Fruit fly (Drosophila melanogaster) whole organism, embryonic: ENCODE results near the gene Obp99a.

ENCODE experiments used
- Bgb ChIP-seq: fragments of 200-800 bp; sonication (Bioruptor generic); IDR thresholded peaks from 2 replicates; pipeline ENCODE4 v1.3.6; 2022; ENCODE audit warnings: missing biosample characterization, missing genetic modification characterization; ENCODE audit not compliant: partially characterized antibody
- CG10431 ChIP-seq: fragments of 200-800 bp; sonication (Bioruptor generic); optimal IDR thresholded peaks from 3 replicates; lab custom pipeline; 2018; ENCODE audit warnings: missing biosample characterization, mild to moderate bottlenecking, missing genetic modification characterization
- CG10979 ChIP-seq: fragments of 200-800 bp; sonication (Bioruptor generic); optimal IDR thresholded peaks from 2 replicates; lab custom pipeline; 2018; ENCODE audit warnings: missing biosample characterization, mild to moderate bottlenecking, missing genetic modification characterization, moderate library complexity
- CG12071 ChIP-seq: fragments of 200-800 bp; sonication (Bioruptor generic); optimal IDR thresholded peaks from 3 replicates; lab custom pipeline; 2018; ENCODE audit warnings: missing biosample characterization, mild to moderate bottlenecking, missing genetic modification characterization
- CG1233 ChIP-seq: fragments of 200-800 bp; sonication (Bioruptor generic); optimal IDR thresholded peaks from 4 replicates; lab custom pipeline; 2018; ENCODE audit warnings: missing biosample characterization, mild to moderate bottlenecking, missing genetic modification characterization
- CG12391 ChIP-seq: fragments of 200-800 bp; sonication (Bioruptor generic); optimal IDR thresholded peaks from 3 replicates; lab custom pipeline; 2018; ENCODE audit warnings: missing biosample characterization, mild to moderate bottlenecking, missing genetic modification characterization, moderate library complexity
- CG12659 ChIP-seq: fragments of 200-800 bp; sonication (Bioruptor generic); optimal IDR thresholded peaks from 3 replicates; lab custom pipeline; 2017; ENCODE audit warnings: mild to moderate bottlenecking, missing biosample characterization, missing genetic modification reagents, missing genetic modification characterization
- CG14441 ChIP-seq: fragments of 200-800 bp; sonication (Bioruptor generic); IDR thresholded peaks from 2 replicates; pipeline ENCODE4 v1.3.6; 2022; ENCODE audit warnings: missing biosample characterization, missing genetic modification characterization
- CG17385 ChIP-seq: fragments of 200-800 bp; sonication (Bioruptor generic); optimal IDR thresholded peaks from 3 replicates; lab custom pipeline; 2018; ENCODE audit warnings: missing biosample characterization, mild to moderate bottlenecking, missing genetic modification characterization
- CG17829 ChIP-seq: fragments of 200-800 bp; optimal IDR thresholded peaks from 2 replicates; lab custom pipeline; 2019; ENCODE audit warnings: missing biosample characterization, mild to moderate bottlenecking, missing genetic modification characterization, moderate library complexity
- CG18476 ChIP-seq: fragments of 200-800 bp; sonication (Bioruptor generic); optimal IDR thresholded peaks from 2 replicates; lab custom pipeline; 2016; ENCODE audit warnings: missing biosample characterization, mild to moderate bottlenecking, missing genetic modification characterization
- CG18619 ChIP-seq: fragments of 200-800 bp; sonication (Bioruptor generic); optimal IDR thresholded peaks from 3 replicates; lab custom pipeline; 2017; ENCODE audit warnings: missing biosample characterization, mild to moderate bottlenecking, missing genetic modification characterization
- CG2875 ChIP-seq: fragments of 200-800 bp; sonication (Bioruptor generic); optimal IDR thresholded peaks from 2 replicates; lab custom pipeline; 2017; ENCODE audit warnings: missing biosample characterization, mild to moderate bottlenecking, missing genetic modification characterization, missing genetic modification reagents
- CG33557 ChIP-seq: fragments of 200-800 bp; sonication (Bioruptor generic); optimal IDR thresholded peaks from 2 replicates; lab custom pipeline; 2019; ENCODE audit warnings: missing biosample characterization, mild to moderate bottlenecking, missing genetic modification characterization, moderate library complexity
- CG34376 ChIP-seq: fragments of 200-800 bp; sonication (Bioruptor generic); optimal IDR thresholded peaks from 2 replicates; lab custom pipeline; 2018; ENCODE audit warnings: missing biosample characterization, mild to moderate bottlenecking, missing genetic modification characterization
- CG3838 ChIP-seq: fragments of 200-800 bp; sonication (Bioruptor generic); optimal IDR thresholded peaks from 3 replicates; lab custom pipeline; 2016; ENCODE audit warnings: missing biosample characterization, missing genetic modification characterization
- CG7987 ChIP-seq: fragments of 200-800 bp; sonication (Bioruptor generic); optimal IDR thresholded peaks from 2 replicates; lab custom pipeline; 2018; ENCODE audit warnings: missing biosample characterization, mild to moderate bottlenecking, missing genetic modification characterization, moderate library complexity
- CG8765 ChIP-seq: fragments of 200-800 bp; sonication (Bioruptor generic); IDR thresholded peaks from 2 replicates; pipeline ENCODE4 v1.3.6; 2022; ENCODE audit warnings: missing biosample characterization, missing genetic modification characterization
- CG9797 ChIP-seq: fragments of 200-800 bp; sonication (Bioruptor generic); optimal IDR thresholded peaks from 3 replicates; lab custom pipeline; 2018; ENCODE audit warnings: missing biosample characterization, mild to moderate bottlenecking, missing genetic modification characterization
- CTCF ChIP-seq: fragments of 200-800 bp; sonication (Bioruptor generic); optimal IDR thresholded peaks from 2 replicates; lab custom pipeline; 2017; ENCODE audit warnings: missing biosample characterization, mild to moderate bottlenecking, missing genetic modification characterization, moderate library complexity
- Dll ChIP-seq: fragments of 200-800 bp; sonication (Bioruptor generic); IDR thresholded peaks from 4 replicates; pipeline ENCODE4 v1.3.6; 2022; ENCODE audit warnings: missing biosample characterization, missing genetic modification characterization; ENCODE audit not compliant: partially characterized antibody
- Doc3 ChIP-seq: fragments of 200-800 bp; sonication (Bioruptor generic); IDR thresholded peaks from 3 replicates; pipeline ENCODE4 v1.3.6; 2022; ENCODE audit warnings: missing biosample characterization, missing genetic modification characterization; ENCODE audit not compliant: partially characterized antibody
- ERR ChIP-seq: fragments of 200-800 bp; sonication (Bioruptor generic); optimal IDR thresholded peaks from 2 replicates; lab custom pipeline; 2016; ENCODE audit warnings: missing biosample characterization, missing genetic modification characterization
- Fer3 ChIP-seq: fragments of 200-800 bp; sonication (Bioruptor generic); optimal IDR thresholded peaks from 2 replicates; lab custom pipeline; 2018; ENCODE audit warnings: missing biosample characterization, mild to moderate bottlenecking, missing genetic modification characterization, moderate library complexity
- H15 ChIP-seq: fragments of 200-800 bp; sonication (Bioruptor generic); IDR thresholded peaks from 3 replicates; pipeline ENCODE4 v1.3.6; 2022; ENCODE audit warnings: missing biosample characterization, missing genetic modification characterization
- HHEX ChIP-seq: fragments of 200-800 bp; sonication (Bioruptor generic); optimal IDR thresholded peaks from 3 replicates; lab custom pipeline; 2017; ENCODE audit warnings: missing biosample characterization, mild to moderate bottlenecking, missing genetic modification characterization, missing genetic modification reagents
- Hr51 ChIP-seq, 2 experiments: fragments of 200-800 bp; sonication (Bioruptor generic); optimal IDR thresholded peaks; 2 replicates in 1 of 2; 3 replicates in 1 of 2; lab custom pipeline; 2016 to 2018; ENCODE audit warnings: missing biosample characterization in 2 of 2, missing genetic modification characterization in 2 of 2, mild to moderate bottlenecking in 1 of 2, moderate library complexity in 1 of 2
- Lim3 ChIP-seq: fragments of 200-800 bp; sonication (Bioruptor generic); IDR thresholded peaks from 2 replicates; pipeline ENCODE4 v1.3.6; 2022; ENCODE audit warnings: missing biosample characterization, missing genetic modification characterization
- Myb ChIP-seq: fragments of 200-800 bp; sonication (Bioruptor generic); optimal IDR thresholded peaks from 2 replicates; lab custom pipeline; 2016; ENCODE audit warnings: missing biosample characterization, missing genetic modification characterization
- NFAT ChIP-seq: fragments of 200-800 bp; sonication (Bioruptor generic); IDR thresholded peaks from 2 replicates; pipeline ENCODE4 v1.3.6; 2022; ENCODE audit warnings: missing biosample characterization, missing genetic modification characterization
- Nf-YB ChIP-seq: fragments of 200-800 bp; sonication (Bioruptor generic); optimal IDR thresholded peaks from 3 replicates; lab custom pipeline; 2019; ENCODE audit warnings: missing biosample characterization, mild to moderate bottlenecking, missing genetic modification characterization, moderate library complexity
- Optix ChIP-seq: fragments of 200-800 bp; sonication (Bioruptor generic); IDR thresholded peaks from 3 replicates; pipeline ENCODE4 v1.3.6; 2022; ENCODE audit warnings: missing biosample characterization, missing genetic modification characterization
- PHDP ChIP-seq: fragments of 200-800 bp; sonication (Bioruptor generic); optimal IDR thresholded peaks from 3 replicates; lab custom pipeline; 2018; ENCODE audit warnings: missing biosample characterization, mild to moderate bottlenecking, missing genetic modification characterization, moderate library complexity
- Sry-δ ChIP-seq: fragments of 200-800 bp; sonication (Bioruptor generic); optimal IDR thresholded peaks from 2 replicates; lab custom pipeline; 2016; ENCODE audit warnings: missing biosample characterization, missing genetic modification characterization
- Taf1 ChIP-seq: fragments of 200-800 bp; sonication (Bioruptor generic); IDR thresholded peaks from 2 replicates; pipeline ENCODE4 v1.3.6; 2022; ENCODE audit warnings: missing biosample characterization, missing genetic modification characterization
- ab ChIP-seq: fragments of 200-800 bp; sonication (Bioruptor generic); optimal IDR thresholded peaks from 2 replicates; lab custom pipeline; 2016; ENCODE audit warnings: missing biosample characterization, missing genetic modification characterization
- ap ChIP-seq: fragments of 200-800 bp; sonication (Bioruptor generic); IDR thresholded peaks from 2 replicates; pipeline ENCODE4 v1.3.6; 2022; ENCODE audit warnings: missing biosample characterization, missing genetic modification characterization
- az2 ChIP-seq: fragments of 200-800 bp; sonication (Bioruptor generic); optimal IDR thresholded peaks from 3 replicates; lab custom pipeline; 2016; ENCODE audit warnings: missing biosample characterization, missing genetic modification characterization
- bab2 ChIP-seq: fragments of 200-800 bp; sonication (Bioruptor generic); optimal IDR thresholded peaks from 2 replicates; lab custom pipeline; 2016; ENCODE audit warnings: missing biosample characterization, missing genetic modification characterization
- chn ChIP-seq: fragments of 200-800 bp; sonication (Bioruptor generic); optimal IDR thresholded peaks from 2 replicates; lab custom pipeline; 2016; ENCODE audit warnings: missing biosample characterization, missing genetic modification characterization
- dati ChIP-seq: fragments of 200-800 bp; sonication (Bioruptor generic); IDR thresholded peaks from 2 replicates; pipeline ENCODE4 v1.3.6; 2022; ENCODE audit warnings: missing biosample characterization, missing genetic modification characterization
- dmrt11E ChIP-seq: fragments of 200-800 bp; sonication (Bioruptor generic); optimal IDR thresholded peaks from 3 replicates; lab custom pipeline; 2018; ENCODE audit warnings: missing biosample characterization, mild to moderate bottlenecking, missing genetic modification characterization, moderate library complexity
- hbn ChIP-seq: fragments of 200-800 bp; sonication (Bioruptor generic); IDR thresholded peaks from 2 replicates; pipeline ENCODE4 v1.3.6; 2022; ENCODE audit warnings: missing biosample characterization, missing genetic modification characterization; ENCODE audit not compliant: partially characterized antibody
- luna ChIP-seq: fragments of 200-800 bp; sonication (Bioruptor generic); optimal IDR thresholded peaks from 2 replicates; lab custom pipeline; 2016; ENCODE audit warnings: missing biosample characterization, missing genetic modification characterization
- p53 ChIP-seq: fragments of 200-800 bp; sonication (Bioruptor generic); optimal IDR thresholded peaks from 2 replicates; lab custom pipeline; 2016; ENCODE audit warnings: missing biosample characterization, missing genetic modification characterization
- pfk ChIP-seq: fragments of 200-800 bp; sonication (Bioruptor generic); optimal IDR thresholded peaks from 2 replicates; lab custom pipeline; 2018; ENCODE audit warnings: missing biosample characterization, mild to moderate bottlenecking, missing genetic modification characterization, moderate library complexity
- pnt ChIP-seq: fragments of 200-800 bp; sonication (Bioruptor generic); optimal IDR thresholded peaks from 3 replicates; lab custom pipeline; 2016; ENCODE audit warnings: missing biosample characterization, missing genetic modification characterization
- pum ChIP-seq: fragments of 200-800 bp; sonication (Bioruptor generic); optimal IDR thresholded peaks from 2 replicates; lab custom pipeline; 2016; ENCODE audit warnings: missing biosample characterization, missing genetic modification characterization
- shn ChIP-seq: fragments of 200-800 bp; sonication (Bioruptor generic); optimal IDR thresholded peaks from 3 replicates; lab custom pipeline; 2016; ENCODE audit warnings: missing biosample characterization, missing genetic modification characterization
- slbo ChIP-seq: fragments of 200-800 bp; sonication (Bioruptor generic); IDR thresholded peaks from 2 replicates; pipeline ENCODE4 v1.3.6; 2022; ENCODE audit warnings: missing biosample characterization, missing genetic modification characterization
- sqz ChIP-seq: fragments of 200-800 bp; sonication (Bioruptor generic); optimal IDR thresholded peaks from 3 replicates; lab custom pipeline; 2018; ENCODE audit warnings: missing biosample characterization, mild to moderate bottlenecking, missing genetic modification characterization
- tna ChIP-seq: fragments of 200-800 bp; sonication (Bioruptor generic); IDR thresholded peaks from 2 replicates; pipeline ENCODE4 v1.3.6; 2022; ENCODE audit warnings: missing biosample characterization, missing genetic modification characterization; ENCODE audit not compliant: partially characterized antibody

Gene Obp99a

DNA sequence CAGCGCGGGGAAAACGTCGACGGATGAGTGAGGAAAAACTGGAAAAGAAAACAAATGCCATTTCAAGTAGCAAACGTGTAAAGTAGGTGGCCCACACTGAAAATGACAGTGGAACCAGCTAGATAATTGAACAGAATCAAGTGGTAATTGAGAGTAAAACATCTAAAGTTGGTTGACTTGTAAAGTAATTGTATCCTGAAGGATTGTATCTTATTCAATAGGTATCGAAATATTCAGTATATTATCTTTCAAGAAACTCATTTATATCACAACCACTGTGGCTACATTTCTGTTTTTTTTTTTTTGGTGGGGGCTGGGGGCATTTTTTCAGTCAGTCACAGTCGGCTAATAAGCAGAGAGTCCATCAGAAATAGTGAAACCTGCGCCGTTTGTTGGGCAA is 27.8 kb downstream of the Obp99a start (continued):
- TF ChIP-seq pfk (GFP tag; lab: Kevin White, UChicago) = no peak
- no peak for TF ChIP-seq ap (GFP tag; lab: Robert Waterston, UW)
- peak; percentile 60 for TF ChIP-seq pum (GFP tag; lab: Kevin White, UChicago)
- TF ChIP-seq Dll (GFP tag; lab: Robert Waterston, UW) = no peak
- TF ChIP-seq CG18476 (GFP tag; lab: Kevin White, UChicago) = no peak
- no peak for TF ChIP-seq CG1233 (GFP tag; lab: Kevin White, UChicago)
- TF ChIP-seq az2 = no peak
- no peak for TF ChIP-seq Doc3 (GFP tag; lab: Robert Waterston, UW)
- no peak for TF ChIP-seq CG3838 (GFP tag; lab: Kevin White, UChicago)
- TF ChIP-seq CG10979 (tag; lab: Kevin White, UChicago) = peak; percentile 24
- peak; percentile 15; the same call in 1 of the 2 replicates for TF ChIP-seq slbo (GFP tag; lab: Robert Waterston, UW)
- TF ChIP-seq sqz (GFP tag; lab: Kevin White, UChicago) = no peak
- peak; percentile 55 for TF ChIP-seq CG14441 (GFP tag; lab: Robert Waterston, UW)
- TF ChIP-seq PHDP (tag; lab: Kevin White, UChicago) = no peak
- TF ChIP-seq Hr51 (GFP tag; optimal IDR thresholded peaks at IDR 0.05; lab: Kevin White, UChicago) = no peak
- no peak for TF ChIP-seq Nf-YB (GFP tag; lab: Kevin White, UChicago)
- no peak for TF ChIP-seq shn (GFP tag; lab: Kevin White, UChicago)
- TF ChIP-seq Taf1 (GFP tag; lab: Robert Waterston, UW) = no peak
- TF ChIP-seq CG34376 (GFP tag; lab: Kevin White, UChicago) = no peak
- no peak for TF ChIP-seq hbn (GFP tag; lab: Robert Waterston, UW)
- no peak for TF ChIP-seq CG12391 (tag; lab: Kevin White, UChicago)
- TF ChIP-seq Bgb (GFP tag; lab: Robert Waterston, UW) = no peak
- TF ChIP-seq p53 = no peak
- no peak for TF ChIP-seq CTCF (GFP tag; lab: Kevin White, UChicago)
- no peak for TF ChIP-seq luna (GFP tag; lab: Kevin White, UChicago)
- TF ChIP-seq CG8765 (GFP tag; lab: Robert Waterston, UW) = peak; percentile 35; the same call in 1 of the 2 replicates
- TF ChIP-seq CG12659 = no peak
- TF ChIP-seq NFAT (GFP tag; lab: Robert Waterston, UW) = no peak
- no peak for TF ChIP-seq ab (GFP tag; lab: Kevin White, UChicago)
- peak; percentile 37 for TF ChIP-seq bab2
- peak; percentile 37 for TF ChIP-seq dmrt11E
- no peak for TF ChIP-seq CG33557 (GFP tag; lab: Kevin White, UChicago)
- TF ChIP-seq pnt = peak; percentile 70
- no peak for TF ChIP-seq ERR (GFP tag; lab: Kevin White, UChicago)
- peak; percentile 27; the same call in 1 of the 3 replicates for TF ChIP-seq Optix (GFP tag; lab: Robert Waterston, UW)
- TF ChIP-seq dati (GFP tag; lab: Robert Waterston, UW) = no peak
- TF ChIP-seq CG18619 (GFP tag; lab: Kevin White, UChicago) = no peak
- TF ChIP-seq Lim3 (GFP tag; lab: Robert Waterston, UW) = no peak
- no peak for TF ChIP-seq CG12071 (GFP tag; lab: Kevin White, UChicago)
- TF ChIP-seq CG17829 (tag; lab: Kevin White, UChicago) = peak; percentile 59
- peak; percentile 28 for TF ChIP-seq CG2875 (GFP tag; lab: Kevin White, UChicago)
- TF ChIP-seq CG9797 (GFP tag; lab: Kevin White, UChicago) = no peak
- TF ChIP-seq Sry-δ (GFP tag; lab: Kevin White, UChicago) = no peak
- no peak for TF ChIP-seq Fer3 (tag; lab: Kevin White, UChicago)
- no peak for TF ChIP-seq tna (GFP tag; lab: Robert Waterston, UW)
- no peak for TF ChIP-seq HHEX (GFP tag; lab: Kevin White, UChicago)
- TF ChIP-seq H15 = peak; percentile 65; the same call in 1 of the 3 replicates
- TF ChIP-seq CG17385 = no peak
- no peak for TF ChIP-seq CG10431 (GFP tag; lab: Kevin White, UChicago)
- no peak for TF ChIP-seq CG7987 (GFP tag; lab: Kevin White, UChicago)
- TF ChIP-seq Myb (GFP tag; lab: Kevin White, UChicago) = no peak
- no peak for TF ChIP-seq chn (GFP tag; lab: Kevin White, UChicago)
